Worm (Caenorhabditis elegans): ENCODE measurements around the gene F58F9.6.
A peak's percentile ranks its signal among the peaks of the same experiment; 100 is the strongest.

F58F9.6 gene

ce11 chrIV:6237508-6238227, at the start of gene F58F9.6, which contains the start of gene F58F9.8:
Gene F58F9.6, minus strand, starts transcription at chrIV:6237608.
Gene F58F9.8, plus strand, starts transcription at chrIV:6238177.
- no peak for TF ChIP-seq madf-6 (GFP tag; IDR thresholded peaks at IDR 0.05)

DNA sequence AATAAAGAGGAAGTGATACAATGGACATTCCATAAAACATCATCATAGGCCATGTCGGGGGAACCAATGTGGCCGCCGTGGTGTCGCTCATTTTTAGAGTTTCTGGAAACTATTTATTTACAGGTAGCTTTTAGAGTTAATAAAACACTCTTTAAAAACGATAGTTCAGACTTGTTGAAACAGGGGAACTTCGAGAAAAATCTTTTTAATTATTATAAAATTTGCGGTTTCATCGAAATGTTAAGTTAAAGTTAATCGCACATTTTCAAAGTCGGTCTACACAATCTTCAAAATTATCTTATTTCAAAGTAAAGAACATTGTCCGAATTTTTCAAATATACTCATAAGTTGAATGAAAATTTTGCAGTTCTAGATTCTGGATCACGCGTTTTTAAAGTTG, 46.9 kb upstream of the F58F9.6 start, which contains the start of gene ops-1:
Gene ops-1 (minus strand): TSS at position 101 of the 400 bp plus-strand sequence.
- TF ChIP-seq ZK185.1 (tag; optimal IDR thresholded peaks at IDR 0.05; ENCODE audit: poor library complexity, severe bottlenecking): no peak
- TF ChIP-seq F33H1.4 (GFP tag; IDR thresholded peaks at IDR 0.05): no peak
- TF ChIP-seq ztf-6 (GFP tag; IDR thresholded peaks at IDR 0.05): no peak
- no peak for TF ChIP-seq ceh-91 (GFP tag; IDR thresholded peaks at IDR 0.05)
- no peak for TF ChIP-seq dpff-1 (tag; optimal IDR thresholded peaks at IDR 0.05)

- TF ChIP-seq T07F8.4 (tag; optimal IDR thresholded peaks at IDR 0.05) (no peak), madf-10 (tag; optimal IDR thresholded peaks at IDR 0.05) (no peak), lsy-27 (tag; optimal IDR thresholded peaks at IDR 0.05; ENCODE audit: borderline replicate concordance, insufficient read depth) (no peak), ztf-25 (GFP tag; IDR thresholded peaks at IDR 0.05) (no peak), lir-1 (GFP tag; conservative IDR thresholded peaks at IDR 0.05) (no peak), lag-1 (GFP tag; IDR thresholded peaks at IDR 0.05) (no peak), lsl-1 (GFP tag; optimal IDR thresholded peaks at IDR 0.05) (no peak), Y53G8AR.9 (GFP tag; conservative IDR thresholded peaks at IDR 0.05) (no peak), lin-40 (tag; optimal IDR thresholded peaks at IDR 0.05) (no peak), mes-4 (tag; optimal IDR thresholded peaks at IDR 0.05) (no peak), attf-6 (GFP tag; IDR thresholded peaks at IDR 0.05) (no peak)
Observed at ce11 chrIV:6282143-6282542, 44.7 kb upstream of the F58F9.6 start, which contains the start of gene srv-32. Gene srv-32, minus strand, starts transcription at chrIV:6282243.

DNA sequence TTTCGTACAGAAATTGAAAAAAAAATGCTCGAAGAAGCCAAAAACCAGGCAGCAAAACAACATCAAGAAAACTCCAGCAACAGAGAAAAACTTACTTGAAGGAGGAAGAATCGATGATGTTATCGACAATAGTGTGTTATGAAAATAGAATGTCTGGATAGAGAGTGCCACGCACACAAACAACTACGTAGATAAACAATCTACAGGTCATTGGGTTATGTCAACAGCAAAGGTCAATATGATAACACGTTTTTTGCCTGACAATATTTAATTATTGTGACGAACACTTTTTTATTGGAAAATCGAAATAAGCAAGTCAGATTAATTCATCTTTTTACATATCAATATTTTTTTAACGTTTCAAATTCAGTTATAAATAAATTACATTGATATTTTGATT, 42.0 kb upstream of the F58F9.6 start, which contains the start of gene sams-5:
Gene sams-5 (minus strand): TSS at position 131 of the 400 bp plus-strand sequence.
- TF ChIP-seq nhr-27 (tag; optimal IDR thresholded peaks at IDR 0.05) (no peak), dpff-1 (tag; optimal IDR thresholded peaks at IDR 0.05) (no peak), mcd-1 (GFP tag; IDR thresholded peaks at IDR 0.05) (no peak), cebp-1 (GFP tag; IDR thresholded peaks at IDR 0.05) (no peak), cebp-1 (tag; optimal IDR thresholded peaks at IDR 0.05) (no peak), cebp-2 (GFP tag; IDR thresholded peaks at IDR 0.05) (no peak), bed-1 (GFP tag; IDR thresholded peaks at IDR 0.05) (no peak), Y53F4B.3 (GFP tag; IDR thresholded peaks at IDR 0.05) (no peak)

DNA sequence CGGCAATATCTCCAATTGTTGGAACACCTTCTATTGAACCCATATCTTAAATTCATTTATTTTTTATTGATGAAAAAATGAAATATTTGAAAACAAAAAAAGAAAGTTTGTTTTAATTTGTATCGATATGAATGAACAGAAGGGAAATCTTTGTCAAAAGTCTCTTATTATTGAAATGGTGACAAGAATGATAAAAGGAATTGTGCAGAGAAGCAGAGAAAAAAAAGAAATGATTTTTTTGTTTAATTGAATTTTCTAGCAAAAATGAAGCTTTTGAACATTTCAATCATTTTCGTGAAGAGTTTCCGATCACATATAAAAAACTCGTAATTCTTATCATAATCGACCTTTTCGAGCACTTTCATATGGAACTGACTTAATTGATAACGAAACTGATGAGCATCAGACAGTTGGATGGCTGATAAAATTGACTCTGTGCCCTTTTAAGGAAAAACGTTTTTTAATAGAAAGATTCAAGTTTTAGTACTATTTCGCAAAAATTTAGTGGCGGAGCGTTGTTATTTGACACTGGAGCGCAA, 38.3 kb upstream of the F58F9.6 start, which contains the start of the genes aat-4 and T13A10.1:
Gene aat-4 (minus strand): TSS at position 51 of the 539 bp plus-strand sequence.
Gene T13A10.1 (plus strand): TSS at position 411 of the 539 bp plus-strand sequence.
- TF ChIP-seq nhr-80 (tag; optimal IDR thresholded peaks at IDR 0.05): peak; percentile 89
- no peak for TF ChIP-seq atf-7 (tag; optimal IDR thresholded peaks at IDR 0.05)

DNA sequence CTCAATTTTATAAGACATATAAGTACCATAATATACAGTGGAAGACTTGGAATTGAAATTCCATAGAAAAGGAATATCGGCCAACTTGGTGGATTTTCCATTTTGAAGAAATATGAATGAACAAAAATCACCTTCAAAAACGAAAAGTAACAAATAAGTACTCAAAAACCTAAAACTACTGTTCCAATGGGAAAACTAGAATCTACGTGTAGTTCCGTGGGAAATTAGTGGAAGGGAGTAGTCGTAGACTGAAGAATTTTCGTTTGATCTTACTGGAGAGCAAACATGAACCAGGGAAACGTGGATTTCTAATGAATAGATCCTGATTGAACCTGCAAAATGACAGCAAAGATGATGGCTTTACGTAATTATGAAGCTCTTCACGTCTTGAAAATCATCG, 34.5 kb upstream of the F58F9.6 start, which contains the start of gene srv-31:
Gene srv-31 (minus strand): TSS at position 101 of the 400 bp plus-strand sequence.
- TF ChIP-seq athp-1 (tag; optimal IDR thresholded peaks at IDR 0.05): no peak
- no peak for TF ChIP-seq sptf-2 (GFP tag; optimal IDR thresholded peaks at IDR 0.05)
- TF ChIP-seq bed-1 (GFP tag; IDR thresholded peaks at IDR 0.05): no peak

All from whole organism, young adult.